Worm (Caenorhabditis elegans) whole organism, L4 larva: ENCODE results near the gene clec-157.

Experiments used
- F10B5.3 ChIP-seq: sonication (generic microtip); optimal IDR thresholded peaks from 2 replicates; lab custom pipeline; 2016; ENCODE audit warnings: mild to moderate bottlenecking, missing genetic modification characterization, missing compliant biosample characterization
- F26F4.8 ChIP-seq: fragments of 200-800 bp; sonication (Bioruptor generic); conservative IDR thresholded peaks from 2 replicates; pipeline ENCODE4 v1.3.6; 2022; ENCODE audit warnings: missing genetic modification characterization, missing compliant biosample characterization
- F44E2.7 ChIP-seq: fragments of 200-800 bp; sonication (Bioruptor generic); IDR thresholded peaks from 2 replicates; pipeline ENCODE4 v2.1.2; 2022; ENCODE audit warnings: missing genetic modification characterization, missing compliant biosample characterization
- T20F7.1 ChIP-seq: fragments of 200-800 bp; sonication (Bioruptor generic); optimal IDR thresholded peaks from 2 replicates; lab custom pipeline; 2018; ENCODE audit warnings: mild to moderate bottlenecking, missing genetic modification characterization, missing compliant biosample characterization
- Y48G9A.11 ChIP-seq: fragments of 200-800 bp; sonication (Bioruptor generic); IDR thresholded peaks from 2 replicates; pipeline ENCODE4 v1.3.6; 2022; ENCODE audit warnings: missing genetic modification reagents, missing genetic modification characterization, missing compliant biosample characterization
- ZK546.5 ChIP-seq, 2 experiments: sonication (generic microtip); optimal IDR thresholded peaks; 2 replicates each; lab custom pipeline; 2017; ENCODE audit warnings: missing biosample characterization in 2 of 2, missing genetic modification characterization in 2 of 2
- arid-1 ChIP-seq: fragments of 200-800 bp; sonication (Bioruptor generic); conservative IDR thresholded peaks from 2 replicates; pipeline ENCODE4 v1.3.6; 2022; ENCODE audit warnings: missing genetic modification reagents, missing genetic modification characterization, missing compliant biosample characterization
- attf-4 ChIP-seq: sonication (generic microtip); optimal IDR thresholded peaks from 3 replicates; lab custom pipeline; 2017; ENCODE audit warnings: missing biosample characterization, missing genetic modification characterization
- ceh-28 ChIP-seq: fragments of 150-350 bp; optimal IDR thresholded peaks from 2 replicates; lab custom pipeline; 2014; ENCODE audit warnings: missing biosample characterization, missing genetic modification reagents, missing genetic modification characterization
- cey-2 ChIP-seq: sonication (generic microtip); optimal IDR thresholded peaks from 3 replicates; lab custom pipeline; 2017; ENCODE audit warnings: missing genetic modification characterization, mild to moderate bottlenecking, missing compliant biosample characterization, antibody characterized with exemption, borderline replicate concordance; ENCODE audit not compliant: insufficient read depth
- daf-16 ChIP-seq, 3 experiments: sonication (generic microtip); optimal IDR thresholded peaks; 2 replicates each; lab custom pipeline; 2016 to 2017; ENCODE audit warnings: missing genetic modification characterization in 3 of 3, missing genetic modification reagents in 3 of 3, mild to moderate bottlenecking in 2 of 3, missing compliant biosample characterization in 2 of 3, missing biosample characterization in 1 of 3, moderate library complexity in 1 of 3
- daf-19 ChIP-seq: fragments of 200-800 bp; sonication (Bioruptor generic); conservative IDR thresholded peaks from 2 replicates; pipeline ENCODE4 v1.3.6; 2022; ENCODE audit warnings: missing genetic modification characterization, missing compliant biosample characterization
- dpl-1 ChIP-seq: fragments of 150-350 bp; optimal IDR thresholded peaks from 2 replicates; lab custom pipeline; 2014; ENCODE audit warnings: missing biosample characterization, missing genetic modification reagents, missing genetic modification characterization
- egl-27 ChIP-seq: sonication (generic microtip); optimal IDR thresholded peaks from 3 replicates; lab custom pipeline; 2017; ENCODE audit warnings: missing biosample characterization, missing genetic modification reagents, missing genetic modification characterization
- fkh-10 ChIP-seq: fragments of 150-350 bp; optimal IDR thresholded peaks from 2 replicates; lab custom pipeline; 2014; ENCODE audit warnings: missing biosample characterization, missing genetic modification reagents, missing genetic modification characterization
- fos-1 ChIP-seq: fragments of 150-350 bp; optimal IDR thresholded peaks from 2 replicates; lab custom pipeline; 2014; ENCODE audit warnings: missing biosample characterization, missing genetic modification characterization
- hlh-30 ChIP-seq: sonication (generic microtip); optimal IDR thresholded peaks from 2 replicates; lab custom pipeline; 2017; ENCODE audit warnings: antibody characterized with exemption, mild to moderate bottlenecking, missing genetic modification characterization, missing compliant biosample characterization; ENCODE audit not compliant: insufficient read depth
- hmg-1.1 ChIP-seq: fragments of 200-800 bp; sonication (Bioruptor generic); IDR thresholded peaks from 2 replicates; pipeline ENCODE4 v1.3.6; 2022; ENCODE audit warnings: missing genetic modification reagents, missing genetic modification characterization, missing compliant biosample characterization
- lin-13 ChIP-seq: fragments of 150-350 bp; optimal IDR thresholded peaks from 2 replicates; lab custom pipeline; 2014; ENCODE audit warnings: missing biosample characterization, missing genetic modification reagents, missing genetic modification characterization
- lin-38 ChIP-seq: fragments of 200-800 bp; sonication (Bioruptor generic); IDR thresholded peaks from 2 replicates; pipeline ENCODE4 v1.3.6; 2022; ENCODE audit warnings: missing genetic modification reagents, missing genetic modification characterization, missing compliant biosample characterization
- lsy-2 ChIP-seq, 2 experiments: fragments of 150-350 bp in 1 of 2; sonication (generic microtip) in 1 of 2; optimal IDR thresholded peaks; 2 replicates each; lab custom pipeline; 2014 to 2017; ENCODE audit warnings: missing biosample characterization in 2 of 2, missing genetic modification characterization in 2 of 2
- madf-5 ChIP-seq, 2 experiments: fragments of 200-800 bp; sonication (Bioruptor generic); IDR thresholded peaks; 2 replicates each; pipeline ENCODE4 v1.3.6; 2022; ENCODE audit warnings: missing compliant biosample characterization in 2 of 2, missing genetic modification characterization in 2 of 2
- mep-1 ChIP-seq: fragments of 150-350 bp; sonication (generic microtip); optimal IDR thresholded peaks from 3 replicates; lab custom pipeline; 2014; ENCODE audit warnings: missing biosample characterization, missing genetic modification characterization
- mes-2 ChIP-seq: sonication (generic microtip); optimal IDR thresholded peaks from 2 replicates; lab custom pipeline; 2016; ENCODE audit warnings: missing genotype, mild to moderate bottlenecking, missing genetic modification characterization, missing compliant biosample characterization; ENCODE audit not compliant: poor library complexity, severe bottlenecking
- nhr-10 ChIP-seq: fragments of 150-350 bp; optimal IDR thresholded peaks from 2 replicates; lab custom pipeline; 2014; ENCODE audit warnings: missing biosample characterization, missing genetic modification characterization
- nhr-111 ChIP-seq: fragments of 200-800 bp; sonication (Bioruptor generic); optimal IDR thresholded peaks from 2 replicates; lab custom pipeline; 2018; ENCODE audit warnings: mild to moderate bottlenecking, missing genetic modification characterization, missing compliant biosample characterization
- nhr-41 ChIP-seq: fragments of 200-800 bp; sonication (Bioruptor generic); IDR thresholded peaks from 2 replicates; pipeline ENCODE4 v1.3.6; 2022; ENCODE audit warnings: missing genetic modification reagents, missing genetic modification characterization, missing compliant biosample characterization
- nhr-42 ChIP-seq: fragments of 200-800 bp; sonication (Bioruptor generic); IDR thresholded peaks from 2 replicates; pipeline ENCODE4 v1.3.6; 2022; ENCODE audit warnings: missing genetic modification characterization, missing compliant biosample characterization
- nhr-6 ChIP-seq: fragments of 150-350 bp; optimal IDR thresholded peaks from 2 replicates; lab custom pipeline; 2014; ENCODE audit warnings: missing biosample characterization, missing genetic modification characterization
- nhr-77 ChIP-seq: fragments of 150-350 bp; optimal IDR thresholded peaks from 2 replicates; lab custom pipeline; 2014; ENCODE audit warnings: missing biosample characterization, missing genetic modification characterization
- pqm-1 ChIP-seq: sonication (generic microtip); optimal IDR thresholded peaks from 2 replicates; lab custom pipeline; 2017; ENCODE audit warnings: missing biosample characterization, missing genetic modification characterization
- rbr-2 ChIP-seq: sonication (generic microtip); optimal IDR thresholded peaks from 2 replicates; lab custom pipeline; 2016; ENCODE audit warnings: missing genotype, missing genetic modification characterization, missing compliant biosample characterization
- unc-130 ChIP-seq: sonication (generic microtip); optimal IDR thresholded peaks from 2 replicates; lab custom pipeline; 2016; ENCODE audit warnings: missing genetic modification reagents, missing genetic modification characterization, missing compliant biosample characterization
- unc-39 ChIP-seq: sonication (generic microtip); optimal IDR thresholded peaks from 2 replicates; lab custom pipeline; 2017; ENCODE audit warnings: missing biosample characterization, missing genetic modification characterization
- unc-62 ChIP-seq, 3 experiments: fragments of 150-350 bp in 1 of 3; sonication (generic microtip); optimal IDR thresholded peaks in 2 of 3; peaks in 1 of 3; 1 replicate in 1 of 3; 2 replicates in 2 of 3; lab custom pipeline; 2014 to 2017; ENCODE audit warnings: missing biosample characterization in 3 of 3, missing genetic modification characterization in 3 of 3, missing genetic modification reagents in 3 of 3, missing genotype in 1 of 3
- zfp-3 ChIP-seq: fragments of 200-800 bp; sonication (Bioruptor generic); conservative IDR thresholded peaks from 2 replicates; pipeline ENCODE4 v1.3.6; 2022; ENCODE audit warnings: missing genetic modification reagents, missing genetic modification characterization, missing compliant biosample characterization
- zip-2 ChIP-seq: fragments of 150-350 bp; optimal IDR thresholded peaks from 2 replicates; lab custom pipeline; 2014; ENCODE audit warnings: missing biosample characterization, missing genetic modification characterization
- ztf-11 ChIP-seq: fragments of 150-350 bp; optimal IDR thresholded peaks from 2 replicates; lab custom pipeline; 2014; ENCODE audit warnings: missing biosample characterization, missing genetic modification characterization

The clec-157 gene

DNA sequence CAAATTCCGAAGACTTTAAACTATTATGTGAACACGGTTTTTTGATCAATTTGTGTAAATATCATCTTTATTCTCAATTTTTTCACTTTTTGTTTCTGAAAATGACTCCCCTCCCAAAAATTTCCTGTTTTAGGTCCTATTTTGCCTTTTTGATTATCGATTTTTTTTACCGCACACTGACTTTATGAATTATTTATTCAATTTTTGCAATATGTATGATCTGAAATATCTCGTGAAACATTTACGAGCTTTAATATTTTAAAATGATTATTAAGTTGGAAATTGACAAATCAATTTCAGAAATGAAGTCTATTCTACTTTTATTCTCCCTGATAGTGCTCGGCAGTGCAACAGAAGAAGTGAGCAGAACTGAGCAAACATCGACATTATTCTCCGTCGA lies 35.2 kb upstream of the clec-157 start, which contains the start of gene C35D10.1:
Gene C35D10.1 (plus strand): TSS at position 301 of the 400 bp plus-strand sequence.
- no peak for TF ChIP-seq F26F4.8 (GFP tag; lab: Robert Waterston, UW)
- TF ChIP-seq ceh-28: peak; percentile 38
- peak; percentile 62 for TF ChIP-seq lin-38 (GFP tag; lab: Robert Waterston, UW)

DNA sequence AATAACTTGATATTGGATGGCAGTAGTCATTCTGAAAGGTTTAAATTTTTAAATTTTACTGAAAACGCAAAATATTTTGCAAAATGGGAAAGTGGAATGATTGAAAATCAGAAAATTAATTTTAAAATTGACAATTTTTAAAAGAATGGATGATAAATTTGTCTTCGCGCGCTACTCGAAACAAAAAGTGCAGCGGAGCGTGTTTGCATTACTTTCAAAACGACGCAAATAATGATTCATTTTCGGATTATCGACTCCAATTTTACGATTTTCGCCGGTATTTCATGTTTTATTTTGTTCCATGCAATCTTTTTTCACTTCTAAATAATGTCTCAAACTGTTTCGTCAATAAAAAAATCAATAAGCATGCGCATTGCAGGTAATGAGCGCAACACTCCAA lies 34.1 kb upstream of the clec-157 start, which contains the start of the genes tost-1 and arx-6:
Gene tost-1 (minus strand): TSS at position 31 of the 400 bp plus-strand sequence.
Gene arx-6 (plus strand): TSS at position 378 of the 400 bp plus-strand sequence.
- TF ChIP-seq egl-27 (tag; lab: Kevin White, UChicago) (no peak), mes-2 (tag; lab: Kevin White, UChicago) (peak; percentile 81), T20F7.1 (GFP tag; lab: Kevin White, UChicago) (no peak), rbr-2 (tag; lab: Kevin White, UChicago) (no peak), ceh-28 (no peak), unc-39 (tag; lab: Kevin White, UChicago) (no peak), arid-1 (GFP tag; lab: Robert Waterston, UW) (no peak), daf-19 (GFP tag; lab: Robert Waterston, UW) (no peak), lin-38 (GFP tag; lab: Robert Waterston, UW) (peak; percentile 93), dpl-1 (GFP tag; lab: Kevin White, UChicago) (peak; percentile 84), pqm-1 (no peak), fkh-10 (GFP tag; lab: Kevin White, UChicago) (peak; percentile 19), nhr-111 (no peak), unc-130 (GFP tag; lab: Kevin White, UChicago) (no peak), lin-13 (GFP tag; lab: Kevin White, UChicago) (no peak), F10B5.3 (tag; lab: Kevin White, UChicago) (no peak), attf-4 (no peak), ztf-11 (tag; lab: Kevin White, UChicago) (no peak), madf-5 (GFP tag; IDR thresholded peaks at IDR 0.05; lab: Robert Waterston, UW) (no peak), daf-16 (GFP tag; optimal IDR thresholded peaks at IDR 0.05; lab: Kevin White, UChicago) (no peak), daf-16 (tag; optimal IDR thresholded peaks at IDR 0.05; lab: Kevin White, UChicago) (no peak), lsy-2 (tag; optimal IDR thresholded peaks at IDR 0.05; lab: Kevin White, UChicago) (peak in 1 of 2 experiments; percentile 69), nhr-77 (tag; lab: Kevin White, UChicago) (no peak), zip-2 (tag; lab: Kevin White, UChicago) (no peak)

DNA sequence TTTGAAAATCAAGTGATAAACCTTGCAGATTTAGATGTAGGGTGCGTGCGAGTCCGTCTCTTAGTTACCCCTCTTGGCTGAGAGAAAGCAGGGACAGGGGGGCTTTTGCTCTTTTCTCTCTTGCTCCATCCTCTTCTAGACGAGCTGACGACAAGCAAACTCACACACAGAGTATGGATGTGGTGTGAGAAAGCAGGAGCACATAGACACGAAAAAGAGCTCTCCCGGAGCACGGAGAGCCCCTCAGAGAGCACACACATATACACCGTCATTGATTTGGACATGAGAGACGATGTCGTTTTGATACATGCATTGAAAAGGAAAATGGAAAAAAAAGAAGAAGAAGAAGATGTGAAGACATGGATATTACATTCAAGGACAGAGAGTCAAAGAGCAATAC lies 31.4 kb upstream of the clec-157 start:
- no peak for TF ChIP-seq daf-16 (GFP tag; optimal IDR thresholded peaks at IDR 0.05; lab: Kevin White, UChicago)
- TF ChIP-seq daf-16 (tag; optimal IDR thresholded peaks at IDR 0.05; lab: Kevin White, UChicago): no peak
- TF ChIP-seq unc-62 (GFP tag; optimal IDR thresholded peaks at IDR 0.05 in 1 of 2; lab: Kevin White, UChicago): peak in 1 of 2 experiments; percentile 77
- TF ChIP-seq unc-62 (tag; optimal IDR thresholded peaks at IDR 0.05; lab: Kevin White, UChicago): no peak
- TF ChIP-seq hmg-1.1: peak; percentile 53; the same call in 1 of the 2 replicates
- TF ChIP-seq arid-1 (GFP tag; lab: Robert Waterston, UW): no peak
- no peak for TF ChIP-seq zfp-3 (GFP tag; lab: Robert Waterston, UW)
- TF ChIP-seq Y48G9A.11 (GFP tag; lab: Robert Waterston, UW): no peak
- TF ChIP-seq lsy-2 (tag; optimal IDR thresholded peaks at IDR 0.05; lab: Kevin White, UChicago): no peak
- no peak for TF ChIP-seq nhr-10

DNA sequence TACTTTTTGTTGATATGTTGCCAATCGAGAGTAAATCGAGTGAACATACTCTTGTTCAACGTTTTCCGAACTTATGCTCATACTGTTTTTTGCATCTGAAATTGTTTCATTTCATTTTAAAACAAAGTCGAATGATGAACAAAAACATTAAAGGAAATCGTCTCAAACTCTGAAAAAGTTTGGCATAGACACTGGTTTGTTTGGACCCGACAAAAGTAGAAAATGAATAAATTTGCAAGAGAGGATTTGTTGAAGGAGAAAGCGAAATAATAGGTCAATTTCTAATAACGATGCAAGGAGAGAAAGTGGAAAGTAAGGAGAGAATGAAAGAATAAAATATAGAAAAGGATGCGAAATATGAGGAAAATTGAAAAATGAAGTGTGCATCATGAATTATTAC lies 30.4 kb upstream of the clec-157 start, which contains the start of gene C35D10.12:
Gene C35D10.12 (minus strand): TSS at position 101 of the 400 bp plus-strand sequence.
- TF ChIP-seq unc-62 (GFP tag; optimal IDR thresholded peaks at IDR 0.05 in 1 of 2; lab: Kevin White, UChicago) (no peak), unc-62 (tag; optimal IDR thresholded peaks at IDR 0.05; lab: Kevin White, UChicago) (no peak), ceh-28 (no peak), fos-1 (no peak), ZK546.5 (tag; optimal IDR thresholded peaks at IDR 0.05; lab: Kevin White, UChicago) (no peak), nhr-10 (no peak), nhr-42 (no peak), mep-1 (tag; lab: Kevin White, UChicago) (no peak), nhr-41 (GFP tag; lab: Robert Waterston, UW) (no peak), hlh-30 (tag; lab: Kevin White, UChicago) (no peak), unc-39 (tag; lab: Kevin White, UChicago) (no peak), cey-2 (tag; lab: Kevin White, UChicago) (no peak), nhr-6 (tag; lab: Kevin White, UChicago) (no peak), F44E2.7 (GFP tag; lab: Robert Waterston, UW) (no peak), F10B5.3 (tag; lab: Kevin White, UChicago) (no peak), zip-2 (tag; lab: Kevin White, UChicago) (no peak)
